Fruit fly (Drosophila melanogaster) Kc167 (cell line): Measurements from ENCODE around the gene MRG15.

Experiments used
- Myc ChIP-seq: fragments of >200 bp; optimal IDR thresholded peaks from 2 replicates; lab custom pipeline; 2017; ENCODE audit warnings: missing external identifiers
- Sin3A ChIP-seq: fragments of >200 bp; optimal IDR thresholded peaks from 2 replicates; lab custom pipeline; 2018; ENCODE audit warnings: missing external identifiers
- h ChIP-seq: fragments of >200 bp; optimal IDR thresholded peaks from 3 replicates; lab custom pipeline; 2018; ENCODE audit warnings: missing external identifiers
- insv ChIP-seq: fragments of >200 bp; optimal IDR thresholded peaks from 3 replicates; lab custom pipeline; 2018; ENCODE audit warnings: missing external identifiers
- psq ChIP-seq: fragments of >200 bp; optimal IDR thresholded peaks from 2 replicates; lab custom pipeline; 2017; ENCODE audit warnings: missing external identifiers
- ttk ChIP-seq: sonication (Bioruptor generic); optimal IDR thresholded peaks from 2 replicates; lab custom pipeline; 2017; ENCODE audit warnings: missing external identifiers

The MRG15 gene

dm6 chr3R:15249735-15250134 lies 28.2 kb downstream of the MRG15 start, which contains the start of gene CG42404:
Gene CG42404, plus strand, starts transcription at chr3R:15250094.
- TF ChIP-seq insv (lab: Kevin White, UChicago) (no peak), Myc (lab: Kevin White, UChicago) (no peak), Sin3A (lab: Kevin White, UChicago) (no peak), psq (lab: Kevin White, UChicago) (no peak), ttk (no peak), h (no peak)

- TF ChIP-seq h: no peak
- no peak for TF ChIP-seq Sin3A (lab: Kevin White, UChicago)
Observed at dm6 chr3R:15249037-15249436, 28.9 kb downstream of the MRG15 start, which contains the start of gene Amt. Gene Amt, minus strand, starts transcription at chr3R:15249137.

- TF ChIP-seq h (no peak), insv (lab: Kevin White, UChicago) (no peak), Sin3A (lab: Kevin White, UChicago) (no peak), Myc (lab: Kevin White, UChicago) (no peak), psq (lab: Kevin White, UChicago) (no peak), ttk (no peak)
Observed at dm6 chr3R:15246601-15247000, 31.3 kb downstream of the MRG15 start.

dm6 chr3R:15243452-15243851 lies 34.5 kb downstream of the MRG15 start:
- no peak for TF ChIP-seq psq (lab: Kevin White, UChicago)
- no peak for TF ChIP-seq ttk
- TF ChIP-seq Myc (lab: Kevin White, UChicago): no peak
- TF ChIP-seq Sin3A (lab: Kevin White, UChicago): no peak
- no peak for TF ChIP-seq h
- no peak for TF ChIP-seq insv (lab: Kevin White, UChicago)

dm6 chr3R:15243046-15243356 lies 34.9 kb downstream of the MRG15 start:
- TF ChIP-seq insv (lab: Kevin White, UChicago) (no peak), ttk (no peak), Sin3A (lab: Kevin White, UChicago) (no peak), Myc (lab: Kevin White, UChicago) (no peak), psq (lab: Kevin White, UChicago) (no peak), h (no peak)

- TF ChIP-seq insv (lab: Kevin White, UChicago) (no peak), psq (lab: Kevin White, UChicago) (no peak), h (no peak), Myc (lab: Kevin White, UChicago) (no peak), ttk (no peak), Sin3A (lab: Kevin White, UChicago) (no peak)
Observed at dm6 chr3R:15242186-15243045, 35.5 kb downstream of the MRG15 start, which contains the start of the genes tefu and Hsc70-4. Gene tefu, minus strand, starts transcription at chr3R:15242236. Gene Hsc70-4, plus strand, starts transcription at chr3R:15242687.

- TF ChIP-seq Sin3A (lab: Kevin White, UChicago) (no peak), psq (lab: Kevin White, UChicago) (no peak), Myc (lab: Kevin White, UChicago) (no peak), ttk (no peak), h (no peak), insv (lab: Kevin White, UChicago) (no peak)
Observed at dm6 chr3R:15231635-15232138, 46.2 kb downstream of the MRG15 start.

- no peak for TF ChIP-seq psq (lab: Kevin White, UChicago)
- no peak for TF ChIP-seq insv (lab: Kevin White, UChicago)
- TF ChIP-seq ttk: no peak
- no peak for TF ChIP-seq Sin3A (lab: Kevin White, UChicago)
- TF ChIP-seq Myc (lab: Kevin White, UChicago): no peak
- no peak for TF ChIP-seq h
Observed at dm6 chr3R:15230285-15230684, 47.6 kb downstream of the MRG15 start, which contains the start of gene CG34316. Gene CG34316, plus strand, starts transcription at chr3R:15230585.

- TF ChIP-seq h (no peak), insv (lab: Kevin White, UChicago) (no peak), psq (lab: Kevin White, UChicago) (no peak), Myc (lab: Kevin White, UChicago) (no peak), ttk (no peak), Sin3A (lab: Kevin White, UChicago) (no peak)
Observed at dm6 chr3R:15229329-15229876, 48.5 kb downstream of the MRG15 start, which contains the start of the genes Art3 and mRpS10. Gene Art3, minus strand, starts transcription at chr3R:15229408. Gene mRpS10, plus strand, starts transcription at chr3R:15229665.
